Worm (Caenorhabditis elegans) whole organism, late embryonic: ENCODE data around the gene C34E10.10.
A peak's percentile ranks its signal among the peaks of the same experiment; 100 is the strongest.

Experiments used
- F13H6.1 ChIP-seq: sonication (generic microtip); optimal IDR thresholded peaks from 2 replicates; lab custom pipeline; 2016; ENCODE audit warnings: missing genetic modification characterization, missing compliant biosample characterization
- K02D7.2 ChIP-seq: sonication (generic microtip); optimal IDR thresholded peaks from 2 replicates; lab custom pipeline; 2017; ENCODE audit warnings: mild to moderate bottlenecking, missing genetic modification characterization, missing compliant biosample characterization
- K09A11.1 ChIP-seq: sonication (generic microtip); optimal IDR thresholded peaks from 2 replicates; lab custom pipeline; 2017; ENCODE audit warnings: antibody characterized with exemption, mild to moderate bottlenecking, missing genetic modification characterization, missing compliant biosample characterization; ENCODE audit not compliant: insufficient read depth
- T23F11.4 ChIP-seq: fragments of 200-800 bp; sonication (Bioruptor generic); optimal IDR thresholded peaks from 2 replicates; lab custom pipeline; 2018; ENCODE audit warnings: mild to moderate bottlenecking, missing genetic modification characterization, missing compliant biosample characterization
- Y22D7AL.16 ChIP-seq: sonication (generic microtip); optimal IDR thresholded peaks from 2 replicates; lab custom pipeline; 2016; ENCODE audit warnings: missing genetic modification characterization, missing compliant biosample characterization
- ceh-18 ChIP-seq: sonication (generic microtip); optimal IDR thresholded peaks from 2 replicates; lab custom pipeline; 2016; ENCODE audit warnings: missing genetic modification characterization, missing compliant biosample characterization
- ceh-19 ChIP-seq: fragments of 200-800 bp; sonication (Bioruptor generic); optimal IDR thresholded peaks from 2 replicates; lab custom pipeline; 2018; ENCODE audit warnings: mild to moderate bottlenecking, missing genetic modification characterization, missing compliant biosample characterization
- ceh-2 ChIP-seq: sonication (generic microtip); optimal IDR thresholded peaks from 2 replicates; lab custom pipeline; 2016; ENCODE audit warnings: missing genotype, missing genetic modification characterization, missing compliant biosample characterization
- ceh-30 ChIP-seq: fragments of 150-350 bp; optimal IDR thresholded peaks from 2 replicates; lab custom pipeline; 2014; ENCODE audit warnings: missing biosample characterization, missing genetic modification characterization
- ceh-31 ChIP-seq: sonication (generic microtip); optimal IDR thresholded peaks from 2 replicates; lab custom pipeline; 2016; ENCODE audit warnings: missing genetic modification characterization, missing compliant biosample characterization
- ceh-48 ChIP-seq: sonication (generic microtip); optimal IDR thresholded peaks from 2 replicates; lab custom pipeline; 2016; ENCODE audit warnings: missing genetic modification characterization, inconsistent platforms, missing compliant biosample characterization
- che-1 ChIP-seq: sonication (generic microtip); optimal IDR thresholded peaks from 2 replicates; lab custom pipeline; 2016; ENCODE audit warnings: mild to moderate bottlenecking, missing genetic modification characterization, missing compliant biosample characterization
- elt-2 ChIP-seq: sonication (generic microtip); optimal IDR thresholded peaks from 2 replicates; lab custom pipeline; 2016; ENCODE audit warnings: missing genetic modification reagents, missing genetic modification characterization, missing compliant biosample characterization
- ets-4 ChIP-seq: sonication (generic microtip); optimal IDR thresholded peaks from 2 replicates; lab custom pipeline; 2016; ENCODE audit warnings: missing genetic modification characterization, missing compliant biosample characterization
- eyg-1 ChIP-seq: sonication (generic microtip); optimal IDR thresholded peaks from 2 replicates; lab custom pipeline; 2016; ENCODE audit warnings: missing genotype, missing genetic modification characterization, missing compliant biosample characterization
- fkh-10 ChIP-seq: fragments of 150-350 bp; optimal IDR thresholded peaks from 2 replicates; lab custom pipeline; 2014; ENCODE audit warnings: missing biosample characterization, missing genetic modification reagents, missing genetic modification characterization
- fkh-6 ChIP-seq: sonication (generic microtip); optimal IDR thresholded peaks from 2 replicates; lab custom pipeline; 2016; ENCODE audit warnings: missing genetic modification characterization, missing compliant biosample characterization
- gmeb-2 ChIP-seq: sonication (generic microtip); optimal IDR thresholded peaks from 2 replicates; lab custom pipeline; 2016; ENCODE audit warnings: missing genetic modification characterization, inconsistent platforms, missing compliant biosample characterization
- hlh-15 ChIP-seq: sonication (generic microtip); optimal IDR thresholded peaks from 2 replicates; lab custom pipeline; 2016; ENCODE audit warnings: missing genetic modification characterization, missing compliant biosample characterization
- lin-11 ChIP-seq: fragments of 200-800 bp; sonication (Bioruptor generic); optimal IDR thresholded peaks from 2 replicates; lab custom pipeline; 2018; ENCODE audit warnings: mild to moderate bottlenecking, missing genetic modification characterization, missing compliant biosample characterization
- madf-2 ChIP-seq: sonication (generic microtip); optimal IDR thresholded peaks from 2 replicates; lab custom pipeline; 2017; ENCODE audit warnings: missing genetic modification characterization, missing compliant biosample characterization
- nfya-1 ChIP-seq: sonication (generic microtip); optimal IDR thresholded peaks from 2 replicates; lab custom pipeline; 2017; ENCODE audit warnings: missing genetic modification characterization, mild to moderate bottlenecking, missing compliant biosample characterization, antibody characterized with exemption, moderate library complexity
- nhr-232 ChIP-seq: sonication (generic microtip); optimal IDR thresholded peaks from 2 replicates; lab custom pipeline; 2016; ENCODE audit warnings: missing genetic modification characterization, missing compliant biosample characterization
- npax-4 ChIP-seq: sonication (generic microtip); optimal IDR thresholded peaks from 2 replicates; lab custom pipeline; 2016; ENCODE audit warnings: missing genetic modification characterization, missing compliant biosample characterization
- odd-2 ChIP-seq: sonication (generic microtip); optimal IDR thresholded peaks from 2 replicates; lab custom pipeline; 2017; ENCODE audit warnings: antibody characterized with exemption, mild to moderate bottlenecking, missing genetic modification characterization, missing compliant biosample characterization
- pag-3 ChIP-seq: sonication (generic microtip); optimal IDR thresholded peaks from 2 replicates; lab custom pipeline; 2016; ENCODE audit warnings: missing compliant biosample characterization, missing genetic modification characterization, borderline replicate concordance
- pat-9 ChIP-seq: fragments of 200-800 bp; sonication (Bioruptor generic); optimal IDR thresholded peaks from 2 replicates; lab custom pipeline; 2018; ENCODE audit warnings: mild to moderate bottlenecking, missing genetic modification characterization, moderate library complexity, missing compliant biosample characterization
- pax-1 ChIP-seq: fragments of 150-350 bp; optimal IDR thresholded peaks from 2 replicates; lab custom pipeline; 2014; ENCODE audit warnings: missing biosample characterization, missing genetic modification characterization
- pha-2 ChIP-seq: sonication (generic microtip); optimal IDR thresholded peaks from 2 replicates; lab custom pipeline; 2017; ENCODE audit warnings: mild to moderate bottlenecking, missing genetic modification characterization, missing compliant biosample characterization
- pqm-1 ChIP-seq: sonication (generic microtip); optimal IDR thresholded peaks from 2 replicates; lab custom pipeline; 2016; ENCODE audit warnings: missing genetic modification characterization, missing compliant biosample characterization
- pros-1 ChIP-seq: fragments of 150-350 bp; optimal IDR thresholded peaks from 2 replicates; lab custom pipeline; 2014; ENCODE audit warnings: missing biosample characterization, missing genetic modification reagents, missing genetic modification characterization
- sox-2 ChIP-seq: fragments of 200-800 bp; sonication (Bioruptor generic); IDR thresholded peaks from 2 replicates; pipeline ENCODE4 v1.3.6; 2022; ENCODE audit warnings: missing genetic modification reagents, missing genetic modification characterization, missing compliant biosample characterization
- syd-9 ChIP-seq: sonication (generic microtip); optimal IDR thresholded peaks from 2 replicates; lab custom pipeline; 2016; ENCODE audit warnings: mild to moderate bottlenecking, missing genetic modification characterization, moderate library complexity, missing compliant biosample characterization
- tbx-2 ChIP-seq: sonication (generic microtip); optimal IDR thresholded peaks from 2 replicates; lab custom pipeline; 2016; ENCODE audit warnings: missing genetic modification characterization, missing compliant biosample characterization
- ttx-3 ChIP-seq: sonication (generic microtip); optimal IDR thresholded peaks from 2 replicates; lab custom pipeline; 2016; ENCODE audit warnings: missing genetic modification reagents, missing genetic modification characterization, missing compliant biosample characterization
- unc-42 ChIP-seq: sonication (generic microtip); optimal IDR thresholded peaks from 2 replicates; lab custom pipeline; 2016; ENCODE audit warnings: missing genotype, missing genetic modification characterization, missing compliant biosample characterization
- unc-55 ChIP-seq: sonication (generic microtip); optimal IDR thresholded peaks from 2 replicates; lab custom pipeline; 2017; ENCODE audit warnings: missing biosample characterization, missing genetic modification reagents, missing genetic modification characterization
- unc-86 ChIP-seq: sonication (generic microtip); optimal IDR thresholded peaks from 2 replicates; lab custom pipeline; 2016; ENCODE audit warnings: missing genetic modification characterization, missing compliant biosample characterization
- ztf-16 ChIP-seq: sonication (generic microtip); optimal IDR thresholded peaks from 2 replicates; lab custom pipeline; 2017; ENCODE audit warnings: missing genetic modification characterization, missing compliant biosample characterization

The C34E10.10 gene

ce11 chrIII:5202641-5203040 is 25.0 kb downstream of the C34E10.10 start:
- TF ChIP-seq ceh-18 (tag; lab: Kevin White, UChicago) (peak; percentile 20), ceh-31 (tag; lab: Kevin White, UChicago) (no peak), madf-2 (no peak), pros-1 (tag; lab: Kevin White, UChicago) (no peak), lin-11 (tag; lab: Kevin White, UChicago) (no peak), sox-2 (GFP tag; lab: Robert Waterston, UW) (no peak), odd-2 (tag; lab: Kevin White, UChicago) (no peak), K09A11.1 (tag; lab: Kevin White, UChicago) (no peak), ets-4 (tag; lab: Kevin White, UChicago) (peak; percentile 34), unc-42 (no peak), pqm-1 (tag; lab: Kevin White, UChicago) (no peak), elt-2 (peak; percentile 5), pat-9 (no peak), hlh-15 (tag; lab: Kevin White, UChicago) (no peak), nfya-1 (peak; percentile 66), Y22D7AL.16 (tag; lab: Kevin White, UChicago) (no peak), ceh-2 (no peak), pag-3 (tag; lab: Kevin White, UChicago) (no peak)

DNA sequence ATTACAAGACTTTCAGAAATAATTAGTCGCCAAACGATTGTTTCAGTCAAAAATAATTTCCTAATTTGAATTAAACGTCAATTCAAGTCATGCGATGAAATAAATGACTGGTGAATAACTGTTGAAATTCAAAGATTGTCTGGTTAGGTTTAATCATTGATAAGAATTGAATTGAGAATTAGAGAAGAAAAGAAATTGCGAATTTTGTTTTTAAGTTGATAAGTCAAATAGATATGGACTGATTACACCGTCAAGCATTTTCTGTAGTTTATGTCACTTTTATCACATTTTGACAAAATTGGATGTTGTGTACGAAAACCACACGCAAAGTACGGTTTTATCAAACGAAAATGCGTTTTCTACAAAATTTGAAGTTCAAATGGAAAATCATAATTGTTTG is 26.4 kb downstream of the C34E10.10 start:
- TF ChIP-seq hlh-15 (tag; lab: Kevin White, UChicago) (no peak), elt-2 (peak; percentile 47), K09A11.1 (tag; lab: Kevin White, UChicago) (no peak)

- no peak for TF ChIP-seq gmeb-2
- no peak for TF ChIP-seq Y22D7AL.16 (tag; lab: Kevin White, UChicago)
- no peak for TF ChIP-seq ceh-48 (tag; lab: Kevin White, UChicago)
- no peak for TF ChIP-seq pax-1 (tag; lab: Kevin White, UChicago)
- no peak for TF ChIP-seq hlh-15 (tag; lab: Kevin White, UChicago)
- no peak for TF ChIP-seq tbx-2 (tag; lab: Kevin White, UChicago)
- TF ChIP-seq madf-2, result no peak
- TF ChIP-seq syd-9, result no peak
- TF ChIP-seq npax-4, result no peak
- TF ChIP-seq fkh-10 (GFP tag; lab: Kevin White, UChicago), result no peak
- no peak for TF ChIP-seq che-1 (tag; lab: Kevin White, UChicago)
- no peak for TF ChIP-seq unc-42
- TF ChIP-seq ceh-18 (tag; lab: Kevin White, UChicago), result no peak
- TF ChIP-seq unc-86 (tag; lab: Kevin White, UChicago), result no peak
- no peak for TF ChIP-seq elt-2
- TF ChIP-seq eyg-1 (tag; lab: Kevin White, UChicago), result no peak
- TF ChIP-seq F13H6.1 (tag; lab: Kevin White, UChicago), result no peak
- TF ChIP-seq ceh-19 (GFP tag; lab: Kevin White, UChicago), result no peak
- TF ChIP-seq pha-2 (tag; lab: Kevin White, UChicago), result no peak
- TF ChIP-seq ceh-31 (tag; lab: Kevin White, UChicago), result no peak
Observed at ce11 chrIII:5200349-5200748, 27.3 kb downstream of the C34E10.10 start.

DNA sequence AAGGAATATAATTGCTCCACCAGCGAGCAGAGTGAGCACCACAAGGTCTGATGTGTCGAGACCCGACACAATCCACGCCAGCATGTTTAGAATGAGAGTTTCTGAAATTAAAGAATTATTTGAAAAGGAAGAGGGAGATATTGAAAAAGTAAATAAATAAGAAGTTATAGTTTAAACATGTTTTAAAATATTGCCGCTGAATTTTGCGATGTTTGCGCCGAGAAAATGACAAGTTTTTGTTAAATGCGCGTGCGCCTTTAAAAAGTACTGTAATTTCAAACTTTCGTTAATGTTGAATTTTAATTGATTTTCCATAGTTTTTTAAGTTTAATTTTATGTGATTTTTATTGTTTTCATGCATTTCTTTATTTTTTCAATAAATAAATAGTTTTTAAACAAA is 28.1 kb downstream of the C34E10.10 start, which contains the start of gene emb-8:
emb-8 (minus strand) TSS at position 101 of the 400 bp plus-strand sequence.
- TF ChIP-seq ztf-16 (no peak), fkh-6 (no peak), unc-55 (GFP tag; lab: Kevin White, UChicago) (no peak), ceh-30 (tag; lab: Kevin White, UChicago) (no peak), unc-42 (no peak), T23F11.4 (no peak), K02D7.2 (no peak), nhr-232 (tag; lab: Kevin White, UChicago) (no peak), ttx-3 (tag; lab: Kevin White, UChicago) (no peak)
